Worm (Caenorhabditis elegans): Measurements from ENCODE around the gene dgk-5.

DNA sequence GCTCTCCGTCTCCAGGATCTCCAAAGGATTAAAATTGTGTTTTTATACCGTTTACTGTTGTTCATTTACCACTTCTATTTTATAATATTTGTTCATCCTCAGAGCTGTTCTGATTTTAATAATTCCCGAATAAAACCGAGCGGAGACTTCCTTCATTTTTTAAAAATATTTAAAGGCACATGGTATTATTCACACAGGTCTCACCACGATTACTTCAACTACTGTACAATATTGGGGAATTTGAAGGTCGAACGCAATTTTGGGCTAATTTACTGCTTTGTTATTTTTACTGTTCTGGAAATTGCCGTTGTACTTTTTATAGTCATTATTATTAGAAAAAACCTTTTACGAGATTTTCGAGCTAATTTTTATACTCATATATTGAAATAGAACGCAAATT is 20.3 kb upstream of the dgk-5 start:
- TF ChIP-seq ces-1 (GFP tag; optimal IDR thresholded peaks at IDR 0.05) (no peak), ztf-11 (tag; optimal IDR thresholded peaks at IDR 0.05) (no peak), unc-39 (tag; optimal IDR thresholded peaks at IDR 0.05) (no peak), sem-2 (GFP tag; optimal IDR thresholded peaks at IDR 0.05) (no peak), sptf-1 (tag; optimal IDR thresholded peaks at IDR 0.05) (no peak), ham-2 (GFP tag; optimal IDR thresholded peaks at IDR 0.05) (no peak), elt-3 (tag; optimal IDR thresholded peaks at IDR 0.05) (no peak), lsy-2 (tag; optimal IDR thresholded peaks at IDR 0.05) (no peak), ceh-39 (tag; optimal IDR thresholded peaks at IDR 0.05) (no peak), zip-8 (tag; optimal IDR thresholded peaks at IDR 0.05) (no peak), hlh-1 (tag; optimal IDR thresholded peaks at IDR 0.05) (no peak), nhr-237 (tag; optimal IDR thresholded peaks at IDR 0.05) (no peak), snpc-4 (tag; optimal IDR thresholded peaks at IDR 0.05) (no peak), lin-13 (tag; optimal IDR thresholded peaks at IDR 0.05) (no peak)
